Fruit fly (Drosophila melanogaster): Measurements from ENCODE around the gene TFAM.
A peak's percentile ranks its signal among the peaks of the same experiment; 100 is the strongest.

Gene TFAM

DNA sequence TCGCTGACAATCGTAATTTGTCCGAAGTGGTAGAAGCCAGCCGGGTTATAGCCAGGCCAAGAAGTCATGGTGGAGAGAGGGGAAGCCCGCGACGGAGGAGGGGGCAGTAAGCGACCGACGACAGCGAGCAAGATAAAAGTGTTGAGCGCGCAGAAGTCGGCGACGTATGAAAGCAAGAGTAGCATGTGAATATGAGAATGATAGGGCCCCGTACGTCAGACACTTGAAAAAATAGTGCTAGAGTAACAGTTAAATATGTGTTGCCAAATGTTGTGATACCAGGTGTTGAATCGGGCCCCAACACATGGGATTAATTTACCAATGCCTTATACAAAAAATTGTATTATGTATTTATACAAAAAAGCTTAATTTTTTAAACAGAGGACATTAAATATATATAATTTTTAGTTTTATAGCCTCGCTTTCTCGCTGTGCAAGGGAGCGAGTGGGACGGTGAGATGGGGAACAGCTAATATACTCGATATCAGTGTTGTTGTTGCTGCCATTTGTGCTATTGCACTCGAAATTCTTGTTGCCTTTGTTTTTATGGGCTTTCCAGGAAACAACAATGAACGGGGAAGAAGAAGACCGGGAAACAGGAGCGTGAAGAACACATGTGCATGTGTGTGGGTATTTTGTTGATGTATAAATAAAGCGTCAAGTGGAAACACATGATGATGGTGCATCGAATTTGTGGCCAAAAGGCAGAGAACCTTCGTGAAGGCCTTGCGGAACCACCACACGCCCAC lies 26.8 kb downstream of the TFAM start:
- TF ChIP-seq CG8301 (tag; optimal IDR thresholded peaks at IDR 0.05) (peak; percentile 79), CG10348 (GFP tag; IDR thresholded peaks at IDR 0.05) (no peak), CG4496 (GFP tag; IDR thresholded peaks at IDR 0.05) (peak; percentile 91), Pif1A (GFP tag; optimal IDR thresholded peaks at IDR 0.05) (peak; percentile 85), Snoo (tag; optimal IDR thresholded peaks at IDR 0.05) (peak; percentile 86), CG34367 (tag; optimal IDR thresholded peaks at IDR 0.05) (peak; percentile 79), Ets98B (GFP tag; IDR thresholded peaks at IDR 0.05) (peak; percentile 74; the same call in 1 of the 2 replicates), CG15710 (tag; optimal IDR thresholded peaks at IDR 0.05) (peak; percentile 91), EcR (GFP tag; optimal IDR thresholded peaks at IDR 0.05) (peak; percentile 76), CG12605 (GFP tag; IDR thresholded peaks at IDR 0.05) (peak; percentile 73), rn (GFP tag; IDR thresholded peaks at IDR 0.05) (peak; percentile 45; the same call in 1 of the 2 replicates), CG32121 (GFP tag; IDR thresholded peaks at IDR 0.05) (peak; percentile 85), CG9948 (tag; optimal IDR thresholded peaks at IDR 0.05) (peak; percentile 88), CG13204 (GFP tag; optimal IDR thresholded peaks at IDR 0.05) (peak; percentile 60), Pif1B (GFP tag; optimal IDR thresholded peaks at IDR 0.05) (peak; percentile 86), CG14655 (GFP tag; optimal IDR thresholded peaks at IDR 0.05) (peak; percentile 90), D1 (tag; optimal IDR thresholded peaks at IDR 0.05) (no peak), gl (tag; optimal IDR thresholded peaks at IDR 0.05) (peak; percentile 61), CG8159 (tag; optimal IDR thresholded peaks at IDR 0.05) (peak; percentile 93), CG17806 (tag; optimal IDR thresholded peaks at IDR 0.05) (peak; percentile 87), fd96Ca (GFP tag; IDR thresholded peaks at IDR 0.05) (peak; percentile 87)

DNA sequence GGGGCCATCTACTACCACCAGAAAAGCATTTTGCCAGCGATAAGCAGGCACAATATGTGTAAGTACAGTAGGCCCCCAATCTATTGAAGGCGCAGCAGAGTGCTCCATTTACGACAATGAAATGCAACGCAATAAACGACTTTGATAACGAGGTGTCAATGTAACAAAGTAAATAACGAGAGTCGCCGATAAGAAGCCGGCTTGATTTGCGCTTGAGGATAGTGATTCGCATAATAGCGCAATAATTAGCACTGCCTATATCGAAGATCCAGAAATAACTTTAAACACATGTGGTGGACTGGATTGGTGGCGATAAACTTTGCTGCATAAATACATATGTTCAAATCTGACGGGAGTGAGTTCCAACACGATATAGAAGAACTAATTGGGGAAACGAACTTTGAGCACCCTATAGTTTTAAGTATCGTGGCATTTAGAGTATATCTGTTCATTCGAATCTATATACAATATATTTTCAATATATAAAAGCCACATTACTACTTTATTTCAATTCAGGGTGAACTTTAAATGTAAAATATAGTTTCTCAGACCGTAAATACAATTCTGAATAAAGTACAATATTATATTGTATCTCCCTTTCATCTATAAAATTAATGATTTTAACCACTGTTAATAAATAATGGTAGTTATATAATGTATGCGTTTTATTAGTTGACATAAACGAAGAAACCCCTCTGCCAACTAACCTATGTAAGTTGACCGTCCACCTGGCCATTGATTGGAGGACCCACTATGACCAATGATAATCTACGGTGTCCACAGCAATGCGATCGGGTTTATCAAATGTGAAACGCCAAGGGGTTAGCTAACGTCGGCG lies 27.6 kb downstream of the TFAM start:
- TF ChIP-seq CG12605 (GFP tag; IDR thresholded peaks at IDR 0.05) (0 out of 2 replicates have a peak, but pooled peaks have one; percentile 22), CG4496 (GFP tag; IDR thresholded peaks at IDR 0.05) (0 out of 3 replicates have a peak, but pooled peaks have one; percentile 31), CG8159 (tag; optimal IDR thresholded peaks at IDR 0.05) (no peak), fd96Ca (GFP tag; IDR thresholded peaks at IDR 0.05) (peak; percentile 55; the same call in 2 of the 3 replicates), CG14655 (GFP tag; optimal IDR thresholded peaks at IDR 0.05) (no peak), CG13204 (GFP tag; optimal IDR thresholded peaks at IDR 0.05) (no peak), Pif1A (GFP tag; optimal IDR thresholded peaks at IDR 0.05) (no peak), Ets98B (GFP tag; IDR thresholded peaks at IDR 0.05) (peak; percentile 60), rn (GFP tag; IDR thresholded peaks at IDR 0.05) (no peak), D1 (tag; optimal IDR thresholded peaks at IDR 0.05) (no peak), CG32121 (GFP tag; IDR thresholded peaks at IDR 0.05) (0 out of 2 replicates have a peak, but pooled peaks have one; percentile 36), CG10348 (GFP tag; IDR thresholded peaks at IDR 0.05) (no peak), EcR (GFP tag; optimal IDR thresholded peaks at IDR 0.05) (peak; percentile 86), CG15710 (tag; optimal IDR thresholded peaks at IDR 0.05) (no peak), Snoo (tag; optimal IDR thresholded peaks at IDR 0.05) (no peak), CG8301 (tag; optimal IDR thresholded peaks at IDR 0.05) (no peak)

DNA sequence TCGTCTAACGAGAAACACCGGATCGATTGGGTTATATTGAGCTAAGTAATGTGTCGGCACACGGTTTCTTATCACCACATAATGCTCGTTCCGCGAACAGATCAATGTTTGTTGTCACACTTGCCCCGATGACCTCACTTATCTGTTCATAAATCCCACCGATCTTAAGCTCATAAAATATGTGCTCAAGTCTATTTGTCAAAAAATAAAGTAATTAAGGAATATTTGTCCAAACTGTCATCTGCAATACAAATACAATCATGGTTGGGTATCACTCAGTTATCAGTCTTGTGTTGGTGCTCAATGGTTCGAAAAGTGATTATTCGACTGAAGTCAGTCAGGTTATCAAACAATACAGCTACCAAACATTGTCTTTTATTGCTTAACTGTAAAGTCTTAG lies 28.6 kb downstream of the TFAM start:
- TF ChIP-seq CG9948 (tag; optimal IDR thresholded peaks at IDR 0.05): no peak
- TF ChIP-seq CG17806 (tag; optimal IDR thresholded peaks at IDR 0.05): no peak
- no peak for TF ChIP-seq CG4496 (GFP tag; IDR thresholded peaks at IDR 0.05)
- no peak for TF ChIP-seq CG8159 (tag; optimal IDR thresholded peaks at IDR 0.05)
- TF ChIP-seq CG8301 (tag; optimal IDR thresholded peaks at IDR 0.05): no peak
- TF ChIP-seq Ets98B (GFP tag; IDR thresholded peaks at IDR 0.05): no peak
- no peak for TF ChIP-seq CG34367 (tag; optimal IDR thresholded peaks at IDR 0.05)
- no peak for TF ChIP-seq CG13204 (GFP tag; optimal IDR thresholded peaks at IDR 0.05)
- TF ChIP-seq Pif1A (GFP tag; optimal IDR thresholded peaks at IDR 0.05): no peak
- no peak for TF ChIP-seq Pif1B (GFP tag; optimal IDR thresholded peaks at IDR 0.05)
- TF ChIP-seq CG15710 (tag; optimal IDR thresholded peaks at IDR 0.05): no peak
- no peak for TF ChIP-seq fd96Ca (GFP tag; IDR thresholded peaks at IDR 0.05)
- no peak for TF ChIP-seq gl (tag; optimal IDR thresholded peaks at IDR 0.05)
- TF ChIP-seq rn (GFP tag; IDR thresholded peaks at IDR 0.05): no peak

DNA sequence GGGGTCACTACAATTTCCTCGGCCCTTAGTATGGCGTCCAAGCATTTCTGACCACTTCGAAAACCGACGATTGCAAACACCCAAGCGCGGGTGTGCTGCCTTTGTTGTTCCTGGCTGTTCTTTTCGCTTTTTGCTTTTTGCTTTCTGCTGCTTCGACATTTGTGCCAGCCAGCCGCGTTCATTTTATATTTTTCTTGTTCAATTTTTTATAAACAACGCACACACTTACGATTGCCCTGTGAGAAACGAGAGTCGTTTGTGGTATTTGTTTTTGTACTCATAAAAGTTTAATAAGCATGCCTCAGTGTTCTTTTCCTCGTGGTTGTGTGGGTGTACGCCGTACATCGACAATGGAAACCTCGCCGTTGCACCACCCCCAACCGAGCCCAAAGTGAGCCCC lies 29.1 kb downstream of the TFAM start:
- TF ChIP-seq Pif1B (GFP tag; optimal IDR thresholded peaks at IDR 0.05) (no peak), CG9948 (tag; optimal IDR thresholded peaks at IDR 0.05) (no peak), CG8159 (tag; optimal IDR thresholded peaks at IDR 0.05) (no peak), Ets98B (GFP tag; IDR thresholded peaks at IDR 0.05) (no peak), Snoo (tag; optimal IDR thresholded peaks at IDR 0.05) (no peak), Pif1A (GFP tag; optimal IDR thresholded peaks at IDR 0.05) (no peak), D1 (tag; optimal IDR thresholded peaks at IDR 0.05) (no peak), CG10348 (GFP tag; IDR thresholded peaks at IDR 0.05) (no peak), CG12605 (GFP tag; IDR thresholded peaks at IDR 0.05) (peak; percentile 42; the same call in 1 of the 2 replicates), CG34367 (tag; optimal IDR thresholded peaks at IDR 0.05) (no peak), EcR (GFP tag; optimal IDR thresholded peaks at IDR 0.05) (peak; percentile 17), fd96Ca (GFP tag; IDR thresholded peaks at IDR 0.05) (0 out of 3 replicates have a peak, but pooled peaks have one; percentile 48), rn (GFP tag; IDR thresholded peaks at IDR 0.05) (no peak), CG14655 (GFP tag; optimal IDR thresholded peaks at IDR 0.05) (no peak), CG13204 (GFP tag; optimal IDR thresholded peaks at IDR 0.05) (peak; percentile 62), CG32121 (GFP tag; IDR thresholded peaks at IDR 0.05) (no peak), CG4496 (GFP tag; IDR thresholded peaks at IDR 0.05) (peak; percentile 66), CG17806 (tag; optimal IDR thresholded peaks at IDR 0.05) (no peak), CG15710 (tag; optimal IDR thresholded peaks at IDR 0.05) (peak; percentile 42), gl (tag; optimal IDR thresholded peaks at IDR 0.05) (peak; percentile 70), CG8301 (tag; optimal IDR thresholded peaks at IDR 0.05) (no peak)
